Fruit fly (Drosophila melanogaster) whole organism, embryonic: ENCODE data around the gene CG13088.

Experiments
- Atf-2 ChIP-seq: fragments of 200-800 bp; sonication (Bioruptor generic); optimal IDR thresholded peaks from 2 replicates; lab custom pipeline; 2016; ENCODE audit warnings: missing biosample characterization, missing genetic modification characterization
- Awh ChIP-seq: fragments of 200-800 bp; sonication (Bioruptor generic); IDR thresholded peaks from 2 replicates; pipeline ENCODE4, ENCODE4 v1.3.6; 2022; ENCODE audit warnings: missing biosample characterization, missing genetic modification characterization
- CG10147 ChIP-seq: fragments of 200-800 bp; sonication (Bioruptor generic); optimal IDR thresholded peaks from 2 replicates; lab custom pipeline; 2019; ENCODE audit warnings: missing biosample characterization, mild to moderate bottlenecking, missing genetic modification characterization, moderate library complexity
- CG11247 ChIP-seq: fragments of 200-800 bp; sonication (Bioruptor generic); IDR thresholded peaks from 2 replicates; pipeline ENCODE4 v1.3.6; 2022; ENCODE audit warnings: missing biosample characterization, missing genetic modification characterization
- CG12071 ChIP-seq: fragments of 200-800 bp; sonication (Bioruptor generic); optimal IDR thresholded peaks from 3 replicates; lab custom pipeline; 2018; ENCODE audit warnings: missing biosample characterization, mild to moderate bottlenecking, missing genetic modification characterization
- CG12391 ChIP-seq: fragments of 200-800 bp; sonication (Bioruptor generic); optimal IDR thresholded peaks from 3 replicates; lab custom pipeline; 2018; ENCODE audit warnings: missing biosample characterization, mild to moderate bottlenecking, missing genetic modification characterization, moderate library complexity
- CG12659 ChIP-seq: fragments of 200-800 bp; sonication (Bioruptor generic); optimal IDR thresholded peaks from 3 replicates; lab custom pipeline; 2017; ENCODE audit warnings: mild to moderate bottlenecking, missing biosample characterization, missing genetic modification reagents, missing genetic modification characterization
- CG13894 ChIP-seq: fragments of 200-800 bp; sonication (Bioruptor generic); optimal IDR thresholded peaks from 3 replicates; lab custom pipeline; 2018; ENCODE audit warnings: missing biosample characterization, mild to moderate bottlenecking, missing genetic modification characterization, moderate library complexity
- CG14667 ChIP-seq: fragments of 200-800 bp; sonication (Bioruptor generic); IDR thresholded peaks from 2 replicates; pipeline ENCODE4 v1.3.6; 2022; ENCODE audit warnings: missing biosample characterization, missing genetic modification characterization
- CG1603 ChIP-seq: fragments of 200-800 bp; sonication (Bioruptor generic); optimal IDR thresholded peaks from 2 replicates; lab custom pipeline; 2019; ENCODE audit warnings: missing biosample characterization, mild to moderate bottlenecking, missing genetic modification characterization, moderate library complexity
- CG17802 ChIP-seq: fragments of 200-800 bp; sonication (Bioruptor generic); optimal IDR thresholded peaks from 2 replicates; lab custom pipeline; 2018; ENCODE audit warnings: missing biosample characterization, mild to moderate bottlenecking, missing genetic modification characterization, moderate library complexity
- CG2120 ChIP-seq: fragments of 200-800 bp; sonication (Bioruptor generic); optimal IDR thresholded peaks from 3 replicates; lab custom pipeline; 2016; ENCODE audit warnings: missing biosample characterization, missing genetic modification characterization
- CG2678 ChIP-seq: fragments of 200-800 bp; sonication (Bioruptor generic); optimal IDR thresholded peaks from 3 replicates; lab custom pipeline; 2019; ENCODE audit warnings: missing biosample characterization, mild to moderate bottlenecking, missing genetic modification characterization, moderate library complexity
- CG2875 ChIP-seq: fragments of 200-800 bp; sonication (Bioruptor generic); optimal IDR thresholded peaks from 2 replicates; lab custom pipeline; 2017; ENCODE audit warnings: missing biosample characterization, mild to moderate bottlenecking, missing genetic modification characterization, missing genetic modification reagents
- CG32767 ChIP-seq: fragments of 200-800 bp; sonication (Bioruptor generic); IDR thresholded peaks from 2 replicates; pipeline ENCODE4 v1.3.6; 2022; ENCODE audit warnings: missing biosample characterization, missing genetic modification characterization
- CG4360 ChIP-seq: fragments of 200-800 bp; sonication (Bioruptor generic); IDR thresholded peaks from 2 replicates; pipeline ENCODE4 v1.3.6; 2022; ENCODE audit warnings: missing biosample characterization, missing genetic modification characterization
- CG4617 ChIP-seq: fragments of 200-800 bp; sonication (Bioruptor generic); optimal IDR thresholded peaks from 3 replicates; lab custom pipeline; 2016; ENCODE audit warnings: missing biosample characterization, missing genetic modification characterization, borderline replicate concordance
- CG6689 ChIP-seq: fragments of 200-800 bp; sonication (Bioruptor generic); IDR thresholded peaks from 2 replicates; pipeline ENCODE4 v1.3.6; 2022; ENCODE audit warnings: missing biosample characterization, missing genetic modification characterization
- CG6854 ChIP-seq: fragments of 200-800 bp; sonication (Bioruptor generic); optimal IDR thresholded peaks from 3 replicates; lab custom pipeline; 2017; ENCODE audit warnings: missing biosample characterization, mild to moderate bottlenecking, missing genetic modification characterization
- CG7928 ChIP-seq: fragments of 200-800 bp; sonication (Bioruptor generic); optimal IDR thresholded peaks from 2 replicates; lab custom pipeline; 2017; ENCODE audit warnings: missing biosample characterization, mild to moderate bottlenecking, missing genetic modification characterization
- CG8359 ChIP-seq: fragments of 200-800 bp; sonication (Bioruptor generic); optimal IDR thresholded peaks from 2 replicates; lab custom pipeline; 2017; ENCODE audit warnings: missing biosample characterization, mild to moderate bottlenecking, missing genetic modification characterization, borderline replicate concordance
- CG9932 ChIP-seq: fragments of 200-800 bp; sonication (Bioruptor generic); IDR thresholded peaks from 2 replicates; pipeline ENCODE4 v1.3.6; 2022; ENCODE audit warnings: missing biosample characterization, missing genetic modification characterization
- CoRest ChIP-seq: fragments of 200-800 bp; sonication (Bioruptor generic); optimal IDR thresholded peaks from 3 replicates; lab custom pipeline; 2018; ENCODE audit warnings: missing biosample characterization, mild to moderate bottlenecking, missing genetic modification characterization, moderate library complexity
- Dll ChIP-seq: fragments of 200-800 bp; sonication (Bioruptor generic); IDR thresholded peaks from 4 replicates; pipeline ENCODE4 v1.3.6; 2022; ENCODE audit warnings: missing biosample characterization, missing genetic modification characterization; ENCODE audit not compliant: partially characterized antibody
- Dp ChIP-seq: fragments of 200-800 bp; sonication (Bioruptor generic); optimal IDR thresholded peaks from 2 replicates; lab custom pipeline; 2018; ENCODE audit warnings: missing biosample characterization, mild to moderate bottlenecking, missing genetic modification characterization, moderate library complexity
- Fer1 ChIP-seq: fragments of 200-800 bp; sonication (Bioruptor generic); optimal IDR thresholded peaks from 2 replicates; lab custom pipeline; 2017; ENCODE audit warnings: missing biosample characterization, mild to moderate bottlenecking, missing genetic modification characterization
- Fer3 ChIP-seq: fragments of 200-800 bp; sonication (Bioruptor generic); optimal IDR thresholded peaks from 2 replicates; lab custom pipeline; 2018; ENCODE audit warnings: missing biosample characterization, mild to moderate bottlenecking, missing genetic modification characterization, moderate library complexity
- Lim3 ChIP-seq: fragments of 200-800 bp; sonication (Bioruptor generic); IDR thresholded peaks from 2 replicates; pipeline ENCODE4 v1.3.6; 2022; ENCODE audit warnings: missing biosample characterization, missing genetic modification characterization
- Nf-YC ChIP-seq: fragments of 200-800 bp; optimal IDR thresholded peaks from 3 replicates; lab custom pipeline; 2019; ENCODE audit warnings: missing biosample characterization, mild to moderate bottlenecking, missing genetic modification characterization, moderate library complexity
- Oaz ChIP-seq: fragments of 200-800 bp; sonication (Bioruptor generic); IDR thresholded peaks from 2 replicates; pipeline ENCODE4 v1.3.6; 2022; ENCODE audit warnings: missing biosample characterization, missing genetic modification characterization
- PHDP ChIP-seq: fragments of 200-800 bp; sonication (Bioruptor generic); optimal IDR thresholded peaks from 3 replicates; lab custom pipeline; 2018; ENCODE audit warnings: missing biosample characterization, mild to moderate bottlenecking, missing genetic modification characterization, moderate library complexity
- Sox102F ChIP-seq: fragments of 200-800 bp; sonication (Bioruptor generic); optimal IDR thresholded peaks from 2 replicates; lab custom pipeline; 2018; ENCODE audit warnings: missing biosample characterization, mild to moderate bottlenecking, missing genetic modification characterization, moderate library complexity
- Stat92E ChIP-seq, 3 experiments: fragments of >200 bp in 2 of 3; fragments of 200-800 bp in 1 of 3; sonication (Bioruptor generic) in 1 of 3; optimal IDR thresholded peaks; 2 replicates each; lab custom pipeline; 2017 to 2019; ENCODE audit warnings: missing biosample characterization in 3 of 3, missing genetic modification characterization in 3 of 3, mild to moderate bottlenecking in 1 of 3, moderate library complexity in 1 of 3
- ap ChIP-seq: fragments of 200-800 bp; sonication (Bioruptor generic); IDR thresholded peaks from 2 replicates; pipeline ENCODE4 v1.3.6; 2022; ENCODE audit warnings: missing biosample characterization, missing genetic modification characterization
- btn ChIP-seq: fragments of 200-800 bp; sonication (Bioruptor generic); optimal IDR thresholded peaks from 2 replicates; lab custom pipeline; 2016; ENCODE audit warnings: missing biosample characterization, missing genetic modification characterization
- cad ChIP-seq: fragments of >200 bp; optimal IDR thresholded peaks from 2 replicates; lab custom pipeline; 2017; ENCODE audit warnings: missing biosample characterization, missing genetic modification characterization
- cato ChIP-seq: fragments of 200-800 bp; sonication (Bioruptor generic); optimal IDR thresholded peaks from 2 replicates; lab custom pipeline; 2016; ENCODE audit warnings: missing biosample characterization, missing genetic modification characterization, borderline replicate concordance
- chn ChIP-seq: fragments of 200-800 bp; sonication (Bioruptor generic); optimal IDR thresholded peaks from 2 replicates; lab custom pipeline; 2016; ENCODE audit warnings: missing biosample characterization, missing genetic modification characterization
- dan ChIP-seq: fragments of 200-800 bp; sonication (Bioruptor generic); IDR thresholded peaks from 2 replicates; pipeline ENCODE4 v1.3.6; 2022; ENCODE audit warnings: missing biosample characterization, missing genetic modification characterization
- disco-r ChIP-seq: fragments of 200-800 bp; sonication (Bioruptor generic); optimal IDR thresholded peaks from 2 replicates; lab custom pipeline; 2016; ENCODE audit warnings: missing biosample characterization, missing genetic modification characterization
- dmrt11E ChIP-seq: fragments of 200-800 bp; sonication (Bioruptor generic); optimal IDR thresholded peaks from 3 replicates; lab custom pipeline; 2018; ENCODE audit warnings: missing biosample characterization, mild to moderate bottlenecking, missing genetic modification characterization, moderate library complexity
- dpn ChIP-seq, 2 experiments: fragments of 200-800 bp; sonication (Bioruptor generic); optimal IDR thresholded peaks; 3 replicates each; lab custom pipeline; 2016; ENCODE audit warnings: missing biosample characterization in 2 of 2, missing genetic modification characterization in 2 of 2
- eyg ChIP-seq: fragments of 200-800 bp; sonication (Bioruptor generic); optimal IDR thresholded peaks from 3 replicates; lab custom pipeline; 2016; ENCODE audit warnings: missing biosample characterization, missing genetic modification characterization
- gt ChIP-seq: fragments of 200-800 bp; sonication (Bioruptor generic); IDR thresholded peaks from 2 replicates; pipeline ENCODE4 v1.3.6; 2022; ENCODE audit warnings: missing biosample characterization, missing genetic modification characterization
- jing ChIP-seq: fragments of 200-800 bp; sonication (Bioruptor generic); optimal IDR thresholded peaks from 2 replicates; lab custom pipeline; 2018; ENCODE audit warnings: missing biosample characterization, mild to moderate bottlenecking, missing genetic modification characterization
- ken ChIP-seq: fragments of 200-800 bp; sonication (Bioruptor generic); IDR thresholded peaks from 3 replicates; pipeline ENCODE4 v1.3.6; 2022; ENCODE audit warnings: missing biosample characterization, missing genetic modification characterization
- ro ChIP-seq: fragments of 200-800 bp; sonication (Bioruptor generic); IDR thresholded peaks from 2 replicates; pipeline ENCODE4 v1.3.6; 2022; ENCODE audit warnings: missing biosample characterization, missing genetic modification characterization
- stc ChIP-seq: fragments of 200-800 bp; sonication (Bioruptor generic); IDR thresholded peaks from 2 replicates; pipeline ENCODE4 v1.3.6; 2022; ENCODE audit warnings: missing biosample characterization, missing genetic modification characterization
- tap ChIP-seq: fragments of 200-800 bp; optimal IDR thresholded peaks from 3 replicates; lab custom pipeline; 2019; ENCODE audit warnings: missing biosample characterization, mild to moderate bottlenecking, missing genetic modification characterization, moderate library complexity
- tgo ChIP-seq: fragments of 200-800 bp; sonication (Bioruptor generic); IDR thresholded peaks from 3 replicates; pipeline ENCODE4 v1.3.6; 2022; ENCODE audit warnings: missing biosample characterization, missing genetic modification characterization
- zen2 ChIP-seq: fragments of 200-800 bp; sonication (Bioruptor generic); IDR thresholded peaks from 3 replicates; pipeline ENCODE4 v1.3.6; 2022; ENCODE audit warnings: missing biosample characterization, missing genetic modification characterization; ENCODE audit not compliant: partially characterized antibody

The CG13088 gene

dm6 chr2L:8471667-8472066 is 17.1 kb upstream of the CG13088 start (continued):
- no peak for TF ChIP-seq jing (GFP tag; lab: Kevin White, UChicago)
- peak; percentile 32 for TF ChIP-seq CoRest
- no peak for TF ChIP-seq Dll (GFP tag; lab: Robert Waterston, UW)
- no peak for TF ChIP-seq CG10147 (GFP tag; lab: Kevin White, UChicago)
- no peak for TF ChIP-seq CG4617 (GFP tag; lab: Kevin White, UChicago)
- no peak for TF ChIP-seq CG9932 (GFP tag; lab: Robert Waterston, UW)
- TF ChIP-seq CG12071 (GFP tag; lab: Kevin White, UChicago) = no peak
- no peak for TF ChIP-seq dan (GFP tag; lab: Robert Waterston, UW)
- no peak for TF ChIP-seq Fer1 (GFP tag; lab: Kevin White, UChicago)
- TF ChIP-seq stc = no peak
- TF ChIP-seq dpn (GFP tag; optimal IDR thresholded peaks at IDR 0.05; lab: Kevin White, UChicago) = no peak
- TF ChIP-seq Lim3 (GFP tag; lab: Robert Waterston, UW) = no peak
- no peak for TF ChIP-seq eyg (GFP tag; lab: Kevin White, UChicago)
- peak; percentile 62 for TF ChIP-seq CG6689 (GFP tag; lab: Robert Waterston, UW)
- TF ChIP-seq CG17802 (tag; lab: Kevin White, UChicago) = no peak
- TF ChIP-seq CG14667 (GFP tag; lab: Robert Waterston, UW) = no peak
- TF ChIP-seq CG13894 = no peak
- TF ChIP-seq CG2875 = no peak
- peak; percentile 38 for TF ChIP-seq CG12391 (tag; lab: Kevin White, UChicago)
- TF ChIP-seq zen2 = no peak
- TF ChIP-seq PHDP = peak; percentile 15
- no peak for TF ChIP-seq disco-r (GFP tag; lab: Kevin White, UChicago)
- TF ChIP-seq CG1603 (tag; lab: Kevin White, UChicago) = peak; percentile 10
- no peak for TF ChIP-seq CG6854 (GFP tag; lab: Kevin White, UChicago)
- TF ChIP-seq btn (GFP tag; lab: Kevin White, UChicago) = no peak
- 0 out of 2 replicates have a peak, but pooled peaks have one; percentile 15 for TF ChIP-seq Awh
- no peak for TF ChIP-seq chn (GFP tag; lab: Kevin White, UChicago)
- TF ChIP-seq ro (GFP tag; lab: Robert Waterston, UW) = no peak
- TF ChIP-seq CG8359 = no peak
- no peak for TF ChIP-seq CG7928 (GFP tag; lab: Kevin White, UChicago)
- TF ChIP-seq CG32767 (GFP tag; lab: Robert Waterston, UW) = no peak
- TF ChIP-seq Atf-2 (GFP tag; lab: Kevin White, UChicago) = no peak
- no peak for TF ChIP-seq CG4360 (GFP tag; lab: Robert Waterston, UW)
- TF ChIP-seq Oaz (GFP tag; lab: Robert Waterston, UW) = no peak
- TF ChIP-seq ken (GFP tag; lab: Robert Waterston, UW) = no peak
- no peak for TF ChIP-seq CG2120 (GFP tag; lab: Kevin White, UChicago)
- no peak for TF ChIP-seq Dp (GFP tag; lab: Kevin White, UChicago)
- no peak for TF ChIP-seq cato (GFP tag; lab: Kevin White, UChicago)
- no peak for TF ChIP-seq Fer3 (tag; lab: Kevin White, UChicago)
- TF ChIP-seq cad (GFP tag; lab: Kevin White, UChicago) = no peak
- no peak for TF ChIP-seq ap (GFP tag; lab: Robert Waterston, UW)
- TF ChIP-seq CG12659 (GFP tag; lab: Kevin White, UChicago) = no peak
- TF ChIP-seq CG11247 (GFP tag; lab: Robert Waterston, UW) = no peak
- peak; percentile 76 for TF ChIP-seq dmrt11E (tag; lab: Kevin White, UChicago)
- peak; percentile 42 for TF ChIP-seq CG2678
- TF ChIP-seq Sox102F = peak; percentile 36
- no peak for TF ChIP-seq gt (GFP tag; lab: Robert Waterston, UW)
- peak; percentile 11 for TF ChIP-seq tap
- no peak for TF ChIP-seq Stat92E (GFP tag; optimal IDR thresholded peaks at IDR 0.05; lab: Kevin White, UChicago)
- no peak for TF ChIP-seq Nf-YC (tag; lab: Kevin White, UChicago)
- TF ChIP-seq tgo (GFP tag; lab: Robert Waterston, UW) = no peak
